ENCODE assay signal across 2 fruit fly cellular contexts in the genomic region with DNA sequence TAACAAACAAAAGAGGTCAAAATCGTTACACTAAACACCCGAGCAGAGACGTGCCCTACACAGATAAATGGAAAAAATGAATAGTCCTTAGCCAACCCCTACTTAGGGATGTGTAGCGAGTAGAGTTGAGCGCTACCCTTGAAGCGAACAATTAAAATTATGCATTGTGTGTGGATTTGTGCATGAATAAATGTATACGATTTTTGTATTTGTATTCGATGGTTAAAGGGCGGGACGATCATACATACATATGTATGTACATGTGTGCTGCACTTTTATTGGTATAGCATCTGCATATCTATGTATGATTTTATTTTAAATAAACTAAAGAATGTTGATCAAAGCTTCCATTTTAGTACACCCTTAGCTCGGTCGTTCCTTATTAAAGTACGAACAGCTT.
TF ChIP-seq lines count a peak whose summit lies in the region.

No protein-coding gene starts in this region.

- TF ChIP-seq CTCF in whole organism, embryonic (GFP tag; optimal IDR thresholded peaks at IDR 0.05; lab: Kevin White, UChicago), result no peak

TF ChIP-seq in whole organism, adult, 20 proteins besides CTCF, POLR2A, EP300 and RAD21:
- TF ChIP-seq kay (GFP tag; lab: Kevin White, UChicago; ENCODE audit: borderline replicate concordance), result peak; percentile 43
- no peak for TF ChIP-seq CG12768 (GFP tag; optimal IDR thresholded peaks at IDR 0.05; lab: Kevin White, UChicago)
- TF ChIP-seq pad (GFP tag; optimal IDR thresholded peaks at IDR 0.05; lab: Kevin White, UChicago), result no peak
- TF ChIP-seq CG14711 (tag; optimal IDR thresholded peaks at IDR 0.05; lab: Kevin White, UChicago), result no peak
- no peak for TF ChIP-seq ovo (GFP tag; optimal IDR thresholded peaks at IDR 0.05; lab: Kevin White, UChicago)
- no peak for TF ChIP-seq toe (GFP tag; optimal IDR thresholded peaks at IDR 0.05; lab: Kevin White, UChicago)

TF ChIP-seq in whole organism, embryonic, 481 proteins besides CTCF, POLR2A, EP300 and RAD21:
- peak in 1 of 2 experiments; percentile 2 for TF ChIP-seq tll (GFP tag; optimal IDR thresholded peaks at IDR 0.05; lab: Kevin White, UChicago)
- TF ChIP-seq bbx (GFP tag; IDR thresholded peaks at IDR 0.05; lab: Robert Waterston, UW; ENCODE audit: partially characterized antibody), result 0 out of 2 replicates have a peak, but pooled peaks have one; percentile 23
- peak; percentile 49 for TF ChIP-seq CG15479 (GFP tag; optimal IDR thresholded peaks at IDR 0.05; lab: Kevin White, UChicago)
- TF ChIP-seq aop (GFP tag; IDR thresholded peaks at IDR 0.05; lab: Robert Waterston, UW), result no peak
- peak; percentile 56 for TF ChIP-seq pros (GFP tag; optimal IDR thresholded peaks at IDR 0.05; lab: Kevin White, UChicago)
- TF ChIP-seq Doc2 (GFP tag; IDR thresholded peaks at IDR 0.05; lab: Robert Waterston, UW), result no peak
- no peak for TF ChIP-seq CG7357 (GFP tag; IDR thresholded peaks at IDR 0.05; lab: Robert Waterston, UW)
- TF ChIP-seq Nf-YB (GFP tag; optimal IDR thresholded peaks at IDR 0.05; lab: Kevin White, UChicago), result peak; percentile 56
- no peak for TF ChIP-seq CG3838 (GFP tag; optimal IDR thresholded peaks at IDR 0.05; lab: Kevin White, UChicago)
- peak; percentile 50 for TF ChIP-seq cg (GFP tag; optimal IDR thresholded peaks at IDR 0.05; lab: Kevin White, UChicago)
- no peak for TF ChIP-seq NFAT (GFP tag; IDR thresholded peaks at IDR 0.05; lab: Robert Waterston, UW)
- no peak for TF ChIP-seq kni (GFP tag; optimal IDR thresholded peaks at IDR 0.05; lab: Kevin White, UChicago)
- no peak for TF ChIP-seq NK7.1 (GFP tag; optimal IDR thresholded peaks at IDR 0.05; lab: Kevin White, UChicago)
- TF ChIP-seq Rfx (GFP tag; IDR thresholded peaks at IDR 0.05; lab: Robert Waterston, UW), result no peak
- TF ChIP-seq CG8924 (tag; optimal IDR thresholded peaks at IDR 0.05; lab: Kevin White, UChicago), result peak; percentile 23
- TF ChIP-seq CG11398 (GFP tag; optimal IDR thresholded peaks at IDR 0.05; lab: Kevin White, UChicago), result no peak
- no peak for TF ChIP-seq unpg (GFP tag; optimal IDR thresholded peaks at IDR 0.05; lab: Kevin White, UChicago)
- no peak for TF ChIP-seq CG31441 (GFP tag; IDR thresholded peaks at IDR 0.05; lab: Robert Waterston, UW)
- no peak for TF ChIP-seq odd (GFP tag; optimal IDR thresholded peaks at IDR 0.05; lab: Kevin White, UChicago)
